Worm (Caenorhabditis elegans) whole organism, L3 larva: Measurements from ENCODE around the gene ipla-3.
A peak's percentile ranks its signal among the peaks of the same experiment; 100 is the strongest.

Experiments
- aly-2 ChIP-seq: fragments of 150-350 bp; optimal IDR thresholded peaks from 2 replicates; lab custom pipeline; 2014; ENCODE audit warnings: missing biosample characterization, missing genetic modification characterization
- ama-1 ChIP-seq: fragments of 150-350 bp; optimal IDR thresholded peaks from 2 replicates; lab custom pipeline; 2018
- ceh-16 ChIP-seq: sonication (generic microtip); optimal IDR thresholded peaks from 2 replicates; lab custom pipeline; 2017; ENCODE audit warnings: missing biosample characterization, missing genetic modification characterization
- ceh-28 ChIP-seq: fragments of 150-350 bp; optimal IDR thresholded peaks from 2 replicates; lab custom pipeline; 2014; ENCODE audit warnings: missing biosample characterization, missing genetic modification reagents, missing genetic modification characterization
- ceh-82 ChIP-seq: fragments of 150-350 bp; optimal IDR thresholded peaks from 2 replicates; lab custom pipeline; 2014; ENCODE audit warnings: missing biosample characterization, missing genetic modification characterization
- ceh-9 ChIP-seq: sonication (generic microtip); optimal IDR thresholded peaks from 2 replicates; lab custom pipeline; 2018; ENCODE audit warnings: missing biosample characterization, missing genetic modification characterization
- daf-12 ChIP-seq: fragments of 150-350 bp; optimal IDR thresholded peaks from 2 replicates; lab custom pipeline; 2014; ENCODE audit warnings: missing biosample characterization, missing genetic modification reagents, missing genetic modification characterization
- egl-27 ChIP-seq: sonication (generic microtip); optimal IDR thresholded peaks from 4 replicates; lab custom pipeline; 2017; ENCODE audit warnings: missing biosample characterization, missing genetic modification reagents, missing genetic modification characterization
- egl-5 ChIP-seq: fragments of 150-350 bp; optimal IDR thresholded peaks from 2 replicates; lab custom pipeline; 2017; ENCODE audit warnings: missing biosample characterization, missing genetic modification reagents, missing genetic modification characterization, inconsistent platforms
- elt-1 ChIP-seq: fragments of 150-350 bp; optimal IDR thresholded peaks from 2 replicates; lab custom pipeline; 2014; ENCODE audit warnings: missing biosample characterization, missing genetic modification characterization
- elt-2 ChIP-seq: sonication (generic microtip); optimal IDR thresholded peaks from 2 replicates; lab custom pipeline; 2016; ENCODE audit warnings: missing genetic modification reagents, mild to moderate bottlenecking, missing genetic modification characterization, missing compliant biosample characterization
- elt-3 ChIP-seq, 3 experiments: fragments of 150-350 bp in 1 of 3; sonication (generic microtip) in 2 of 3; optimal IDR thresholded peaks; 2 replicates in 2 of 3; 4 replicates in 1 of 3; lab custom pipeline; 2014 to 2017; ENCODE audit warnings: missing biosample characterization in 3 of 3, missing genetic modification characterization in 3 of 3
- fkh-2 ChIP-seq: fragments of 150-350 bp; optimal IDR thresholded peaks from 2 replicates; lab custom pipeline; 2014; ENCODE audit warnings: missing biosample characterization, missing genetic modification reagents, missing genetic modification characterization
- fos-1 ChIP-seq: fragments of 150-350 bp; optimal IDR thresholded peaks from 2 replicates; lab custom pipeline; 2014; ENCODE audit warnings: missing biosample characterization, missing genetic modification characterization
- hmg-11 ChIP-seq: sonication (generic microtip); optimal IDR thresholded peaks from 2 replicates; lab custom pipeline; 2016; ENCODE audit warnings: missing genetic modification characterization, missing compliant biosample characterization
- jun-1 ChIP-seq: fragments of 150-350 bp; optimal IDR thresholded peaks from 2 replicates; lab custom pipeline; 2014; ENCODE audit warnings: missing biosample characterization, missing genetic modification reagents, missing genetic modification characterization
- lin-15B ChIP-seq: fragments of 150-350 bp; optimal IDR thresholded peaks from 2 replicates; lab custom pipeline; 2014; ENCODE audit warnings: missing biosample characterization, missing genetic modification characterization
- lin-39 ChIP-seq: fragments of 150-350 bp; optimal IDR thresholded peaks from 2 replicates; lab custom pipeline; 2018; ENCODE audit warnings: missing biosample characterization, missing genetic modification reagents, missing genetic modification characterization
- lsy-12 ChIP-seq: sonication (generic microtip); optimal IDR thresholded peaks from 2 replicates; lab custom pipeline; 2016; ENCODE audit warnings: mild to moderate bottlenecking, missing genetic modification characterization, missing compliant biosample characterization
- mdl-1 ChIP-seq: fragments of 150-350 bp; optimal IDR thresholded peaks from 2 replicates; lab custom pipeline; 2014; ENCODE audit warnings: missing biosample characterization, missing genetic modification characterization
- nfya-1 ChIP-seq: sonication (generic microtip); optimal IDR thresholded peaks from 2 replicates; lab custom pipeline; 2017; ENCODE audit warnings: missing genetic modification characterization, mild to moderate bottlenecking, missing compliant biosample characterization, antibody characterized with exemption, moderate library complexity; ENCODE audit not compliant: insufficient read depth
- nhr-11 ChIP-seq: fragments of 150-350 bp; optimal IDR thresholded peaks from 2 replicates; lab custom pipeline; 2014; ENCODE audit warnings: missing biosample characterization, missing genetic modification characterization
- nhr-12 ChIP-seq: fragments of 150-350 bp; optimal IDR thresholded peaks from 2 replicates; lab custom pipeline; 2014; ENCODE audit warnings: missing biosample characterization, missing genetic modification characterization
- nhr-23 ChIP-seq: fragments of 150-350 bp; optimal IDR thresholded peaks from 2 replicates; lab custom pipeline; 2014; ENCODE audit warnings: missing biosample characterization, missing genetic modification reagents, missing genetic modification characterization
- nhr-25 ChIP-seq: sonication (generic microtip); optimal IDR thresholded peaks from 2 replicates; lab custom pipeline; 2017; ENCODE audit warnings: missing biosample characterization, missing genetic modification characterization
- nhr-28 ChIP-seq: fragments of 150-350 bp; optimal IDR thresholded peaks from 2 replicates; lab custom pipeline; 2014; ENCODE audit warnings: missing biosample characterization, missing genetic modification characterization
- nhr-43 ChIP-seq: sonication (generic microtip); optimal IDR thresholded peaks from 2 replicates; lab custom pipeline; 2016; ENCODE audit warnings: mild to moderate bottlenecking, missing genetic modification characterization, missing compliant biosample characterization; ENCODE audit not compliant: poor library complexity, severe bottlenecking
- nhr-67 ChIP-seq: fragments of 150-350 bp; optimal IDR thresholded peaks from 2 replicates; lab custom pipeline; 2014; ENCODE audit warnings: missing biosample characterization, missing genetic modification characterization
- pha-4 ChIP-seq: fragments of 150-350 bp; optimal IDR thresholded peaks from 2 replicates; lab custom pipeline; 2014; ENCODE audit warnings: missing biosample characterization, missing genetic modification reagents, missing genetic modification characterization
- pqm-1 ChIP-seq: fragments of 150-350 bp; optimal IDR thresholded peaks from 2 replicates; lab custom pipeline; 2017; ENCODE audit warnings: missing biosample characterization, missing genetic modification characterization, inconsistent platforms
- sea-2 ChIP-seq: fragments of 150-350 bp; sonication (generic microtip); optimal IDR thresholded peaks from 4 replicates; lab custom pipeline; 2014; ENCODE audit warnings: missing biosample characterization, missing genetic modification reagents, missing genetic modification characterization
- skn-1 ChIP-seq: fragments of 150-350 bp; optimal IDR thresholded peaks from 2 replicates; lab custom pipeline; 2014; ENCODE audit warnings: missing biosample characterization, missing genetic modification characterization
- snpc-4 ChIP-seq: fragments of 150-350 bp; optimal IDR thresholded peaks from 2 replicates; lab custom pipeline; 2014; ENCODE audit warnings: missing biosample characterization, missing genetic modification characterization
- tbx-2 ChIP-seq: sonication (generic microtip); optimal IDR thresholded peaks from 2 replicates; lab custom pipeline; 2016; ENCODE audit warnings: mild to moderate bottlenecking, missing genetic modification characterization, missing compliant biosample characterization
- unc-39 ChIP-seq: sonication (generic microtip); optimal IDR thresholded peaks from 4 replicates; lab custom pipeline; 2017; ENCODE audit warnings: missing biosample characterization, missing genetic modification characterization
- unc-62 ChIP-seq: fragments of 150-350 bp; sonication (generic microtip); optimal IDR thresholded peaks from 4 replicates; lab custom pipeline; 2014; ENCODE audit warnings: missing biosample characterization, missing genetic modification reagents, missing genetic modification characterization
- zag-1 ChIP-seq: fragments of 150-350 bp; optimal IDR thresholded peaks from 2 replicates; lab custom pipeline; 2014; ENCODE audit warnings: missing biosample characterization, missing genetic modification characterization
- ztf-11 ChIP-seq: fragments of 150-350 bp; optimal IDR thresholded peaks from 2 replicates; lab custom pipeline; 2014; ENCODE audit warnings: missing biosample characterization, missing genetic modification characterization
- ztf-4 ChIP-seq: fragments of 150-350 bp; optimal IDR thresholded peaks from 2 replicates; lab custom pipeline; 2014; ENCODE audit warnings: missing biosample characterization, missing genetic modification characterization

The ipla-3 gene

DNA sequence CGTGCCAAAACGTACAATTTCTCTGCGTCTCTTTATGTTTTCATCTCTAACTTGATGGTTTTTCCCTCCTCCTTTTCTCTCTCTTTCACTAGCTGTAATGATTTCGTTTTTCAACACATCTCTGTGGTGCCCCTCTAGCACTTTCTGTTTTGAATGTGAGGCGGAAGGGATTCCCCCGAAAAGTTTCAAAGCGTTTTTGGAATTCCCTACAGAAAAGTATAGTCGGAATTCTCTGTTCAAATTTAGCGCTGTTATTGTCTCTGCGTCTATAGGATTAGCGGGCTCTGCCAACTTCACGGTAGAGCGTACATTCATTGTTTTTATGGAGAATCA is 16.1 kb downstream of the ipla-3 start:
- peak; percentile 77 for TF ChIP-seq mdl-1
- TF ChIP-seq egl-5 (tag; lab: Kevin White, UChicago), result peak; percentile 43
- TF ChIP-seq lin-39, result peak; percentile 60
- peak; percentile 24 for TF ChIP-seq lin-15B (tag; lab: Kevin White, UChicago)
- peak; percentile 49 for TF ChIP-seq hmg-11
- TF ChIP-seq ama-1 (lab: Kevin White, UChicago), result peak; percentile 83
- TF ChIP-seq elt-3 (tag; optimal IDR thresholded peaks at IDR 0.05; lab: Kevin White, UChicago), result no peak
- peak; percentile 22 for TF ChIP-seq unc-62 (GFP tag; lab: Kevin White, UChicago)
- peak; percentile 49 for TF ChIP-seq nfya-1 (tag; lab: Kevin White, UChicago)
- no peak for TF ChIP-seq nhr-23 (tag; lab: Kevin White, UChicago)
- peak; percentile 36 for TF ChIP-seq nhr-11 (tag; lab: Kevin White, UChicago)
- no peak for TF ChIP-seq jun-1
- TF ChIP-seq snpc-4, result peak; percentile 14
- TF ChIP-seq skn-1 (tag; lab: Kevin White, UChicago), result peak; percentile 68
- TF ChIP-seq nhr-12 (tag; lab: Kevin White, UChicago), result no peak
- peak; percentile 15 for TF ChIP-seq pha-4 (tag; lab: Kevin White, UChicago)

DNA sequence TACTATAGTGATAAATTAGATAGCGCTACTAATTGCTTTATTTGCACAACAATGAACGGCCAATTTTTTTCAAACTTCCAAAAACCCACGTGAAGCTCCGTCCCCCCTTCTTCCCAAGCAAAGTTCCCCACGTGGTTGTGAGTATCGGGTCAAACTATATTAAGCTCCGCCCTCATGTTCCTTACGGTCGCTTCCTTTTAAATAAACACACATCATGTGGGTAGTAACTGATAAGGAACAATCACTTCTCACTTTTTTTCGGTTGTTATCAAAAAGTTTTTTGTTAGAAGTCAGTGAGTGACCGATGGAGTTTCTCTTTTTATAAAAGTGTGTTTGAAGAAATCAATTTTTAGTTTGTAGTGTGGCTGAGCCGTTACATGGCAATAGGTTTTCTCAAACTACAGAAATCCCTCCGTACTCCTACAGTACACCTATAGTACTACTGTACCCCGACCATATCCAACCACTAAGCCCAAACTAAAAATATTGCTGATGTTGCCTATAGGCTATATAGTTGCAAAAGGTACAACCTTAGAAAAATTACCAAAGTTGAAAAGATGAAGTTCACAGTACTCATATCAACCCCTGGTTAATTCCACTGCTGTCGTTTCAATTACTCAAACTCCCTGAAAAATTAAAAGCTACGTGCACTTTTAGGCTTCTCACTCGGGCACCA is 16.6 kb downstream of the ipla-3 start:
- TF ChIP-seq nhr-25 (tag; lab: Kevin White, UChicago) (no peak), daf-12 (no peak), mdl-1 (peak; percentile 25), ztf-11 (no peak), pha-4 (tag; lab: Kevin White, UChicago) (peak; percentile 86), ama-1 (lab: Kevin White, UChicago) (no peak), ceh-9 (no peak), hmg-11 (no peak), nhr-12 (tag; lab: Kevin White, UChicago) (no peak), aly-2 (tag; lab: Kevin White, UChicago) (no peak), elt-1 (no peak), lin-39 (no peak), fos-1 (tag; lab: Kevin White, UChicago) (no peak), elt-2 (peak; percentile 97), nhr-67 (tag; lab: Kevin White, UChicago) (no peak), unc-39 (tag; lab: Kevin White, UChicago) (no peak), ztf-4 (tag; lab: Kevin White, UChicago) (no peak), tbx-2 (tag; lab: Kevin White, UChicago) (no peak), lsy-12 (tag; lab: Kevin White, UChicago) (no peak), ceh-16 (tag; lab: Kevin White, UChicago) (no peak), sea-2 (GFP tag; lab: Kevin White, UChicago) (no peak), nhr-28 (no peak), pqm-1 (tag; lab: Kevin White, UChicago) (peak; percentile 98), snpc-4 (no peak), nfya-1 (tag; lab: Kevin White, UChicago) (peak; percentile 14), jun-1 (peak; percentile 89), skn-1 (tag; lab: Kevin White, UChicago) (no peak), unc-62 (GFP tag; lab: Kevin White, UChicago) (no peak), ceh-28 (peak; percentile 5), nhr-11 (tag; lab: Kevin White, UChicago) (no peak)

DNA sequence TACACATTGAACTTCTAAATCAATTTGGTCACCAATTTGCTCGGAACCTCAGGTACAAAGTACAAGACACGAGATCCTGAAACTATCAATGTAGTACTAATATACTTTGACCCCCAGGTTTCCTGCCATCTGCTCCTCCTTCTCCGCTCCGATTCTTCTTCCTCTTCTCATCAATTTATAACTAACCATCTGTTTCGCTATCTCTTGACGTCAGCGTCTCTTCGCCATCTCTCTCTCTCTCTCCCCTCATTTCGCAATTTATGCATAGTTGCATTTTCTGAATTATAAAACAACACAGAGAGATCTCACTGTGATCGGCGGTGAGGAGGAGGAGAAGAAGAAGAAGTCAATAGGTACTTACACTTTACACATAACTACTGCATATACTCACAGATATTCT is 17.3 kb downstream of the ipla-3 start:
- TF ChIP-seq lin-39 (peak; percentile 72), nhr-12 (tag; lab: Kevin White, UChicago) (no peak), nfya-1 (tag; lab: Kevin White, UChicago) (peak; percentile 34), ama-1 (lab: Kevin White, UChicago) (peak; percentile 48)

DNA sequence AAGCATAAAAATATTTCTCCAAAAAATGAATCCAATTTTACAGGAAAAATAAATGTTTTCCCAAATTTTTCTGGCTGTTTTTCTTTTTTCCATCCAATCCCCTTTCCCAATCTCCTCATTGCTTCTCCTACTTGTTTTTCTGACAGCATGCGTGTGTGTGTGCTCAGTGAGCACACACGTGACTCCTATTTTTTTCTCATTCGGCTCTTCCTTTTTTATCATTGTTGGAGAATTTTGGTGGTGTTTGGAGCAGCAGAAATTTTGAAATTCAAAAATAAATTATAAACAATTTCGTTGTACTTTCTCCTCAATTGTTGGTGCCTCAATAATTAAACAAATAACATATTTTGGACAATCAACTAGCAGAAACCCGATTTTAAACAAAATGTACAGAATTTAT is 18.4 kb downstream of the ipla-3 start:
- TF ChIP-seq nhr-23 (tag; lab: Kevin White, UChicago) (no peak), nhr-12 (tag; lab: Kevin White, UChicago) (no peak), ceh-82 (no peak), lsy-12 (tag; lab: Kevin White, UChicago) (no peak), pha-4 (tag; lab: Kevin White, UChicago) (peak; percentile 51), fkh-2 (tag; lab: Kevin White, UChicago) (no peak), elt-3 (tag; optimal IDR thresholded peaks at IDR 0.05; lab: Kevin White, UChicago) (no peak), snpc-4 (no peak), nhr-43 (no peak), egl-27 (tag; lab: Kevin White, UChicago) (no peak), nfya-1 (tag; lab: Kevin White, UChicago) (peak; percentile 29), zag-1 (tag; lab: Kevin White, UChicago) (no peak), hmg-11 (peak; percentile 34), elt-2 (no peak), ztf-4 (tag; lab: Kevin White, UChicago) (no peak)
